Fruit fly (Drosophila melanogaster) whole organism, adult: Measurements from ENCODE around the gene CG7369.

Experiments
- CG11617 ChIP-seq: fragments of 200-800 bp; sonication (Bioruptor generic); optimal IDR thresholded peaks from 2 replicates; lab custom pipeline; 2017; ENCODE audit warnings: mild to moderate bottlenecking, missing biosample characterization, missing genetic modification reagents, missing genetic modification characterization
- CG14711 ChIP-seq: fragments of 200-800 bp; sonication (Bioruptor generic); optimal IDR thresholded peaks from 2 replicates; lab custom pipeline; 2018; ENCODE audit warnings: missing biosample characterization, mild to moderate bottlenecking, missing genetic modification characterization, moderate library complexity
- CG33017 ChIP-seq: fragments of 200-800 bp; sonication (Bioruptor generic); optimal IDR thresholded peaks from 2 replicates; lab custom pipeline; 2018; ENCODE audit warnings: missing biosample characterization, mild to moderate bottlenecking, missing genetic modification characterization, moderate library complexity
- CG5204 ChIP-seq: fragments of 200-800 bp; sonication (Bioruptor generic); optimal IDR thresholded peaks from 2 replicates; lab custom pipeline; 2016; ENCODE audit warnings: missing biosample characterization, missing genetic modification characterization
- CG7045 ChIP-seq: fragments of 200-800 bp; sonication (Bioruptor generic); optimal IDR thresholded peaks from 2 replicates; lab custom pipeline; 2017; ENCODE audit warnings: missing biosample characterization, mild to moderate bottlenecking, missing genetic modification characterization
- CG7101 ChIP-seq: fragments of 200-800 bp; sonication (Bioruptor generic); optimal IDR thresholded peaks from 2 replicates; lab custom pipeline; 2018; ENCODE audit warnings: missing biosample characterization, mild to moderate bottlenecking, missing genetic modification characterization, moderate library complexity
- Crg-1 ChIP-seq: fragments of 200-800 bp; sonication (Bioruptor generic); optimal IDR thresholded peaks from 2 replicates; lab custom pipeline; 2016; ENCODE audit warnings: missing biosample characterization, missing genetic modification characterization
- Hr96 ChIP-seq: fragments of 200-800 bp; sonication (Bioruptor generic); optimal IDR thresholded peaks from 2 replicates; lab custom pipeline; 2016; ENCODE audit warnings: missing biosample characterization, missing genetic modification characterization
- pad ChIP-seq: fragments of 200-800 bp; sonication (Bioruptor generic); optimal IDR thresholded peaks from 3 replicates; lab custom pipeline; 2017; ENCODE audit warnings: missing biosample characterization, missing genetic modification characterization, mild to moderate bottlenecking, moderate library complexity, missing genetic modification reagents
- toe ChIP-seq: fragments of 200-800 bp; sonication (Bioruptor generic); optimal IDR thresholded peaks from 2 replicates; lab custom pipeline; 2016; ENCODE audit warnings: missing biosample characterization, missing genetic modification characterization

DNA sequence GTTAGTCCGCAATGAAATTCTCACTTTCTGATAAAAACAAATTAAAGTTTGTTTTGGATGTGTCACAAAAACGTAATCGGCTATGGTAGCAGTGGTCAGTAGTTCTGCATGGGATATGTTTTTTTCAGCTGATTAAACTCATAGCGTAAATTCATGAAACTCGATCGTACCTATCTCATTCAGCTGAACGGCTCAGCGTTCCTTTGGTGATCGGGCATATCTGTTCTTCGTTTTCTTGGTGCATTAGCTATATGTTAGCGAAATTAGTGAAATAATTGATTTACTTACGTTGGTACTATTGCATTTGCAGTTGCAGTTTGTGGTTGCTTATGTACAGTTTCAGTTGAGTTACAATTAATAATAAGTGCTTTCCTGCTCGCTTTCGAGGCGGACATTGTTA is 50.0 kb downstream of the CG7369 start:
- TF ChIP-seq Crg-1 (GFP tag; lab: Kevin White, UChicago) = no peak
- TF ChIP-seq Hr96 = no peak
- TF ChIP-seq pad (GFP tag; lab: Kevin White, UChicago) = no peak
- TF ChIP-seq CG14711 (tag; lab: Kevin White, UChicago) = no peak
- TF ChIP-seq CG11617 (GFP tag; lab: Kevin White, UChicago) = no peak
- TF ChIP-seq CG33017 (tag; lab: Kevin White, UChicago) = no peak
- TF ChIP-seq CG7045 (GFP tag; lab: Kevin White, UChicago) = no peak
- no peak for TF ChIP-seq toe (GFP tag; lab: Kevin White, UChicago)
- no peak for TF ChIP-seq CG5204 (GFP tag; lab: Kevin White, UChicago)
- no peak for TF ChIP-seq CG7101 (tag; lab: Kevin White, UChicago)
